Fruit fly (Drosophila melanogaster) whole organism, embryonic: ENCODE results near the gene CG43998.
A peak's percentile ranks its signal among the peaks of the same experiment; 100 is the strongest.

ENCODE experiments used
- Asciz ChIP-seq: fragments of 200-800 bp; sonication (Bioruptor generic); optimal IDR thresholded peaks from 2 replicates; lab custom pipeline; 2017; ENCODE audit warnings: missing biosample characterization, mild to moderate bottlenecking, missing genetic modification characterization, missing genetic modification reagents
- Awh ChIP-seq: fragments of 200-800 bp; sonication (Bioruptor generic); IDR thresholded peaks from 2 replicates; pipeline ENCODE4, ENCODE4 v1.3.6; 2022; ENCODE audit warnings: missing biosample characterization, missing genetic modification characterization
- B-H1 ChIP-seq: fragments of 200-800 bp; sonication (Bioruptor generic); IDR thresholded peaks from 3 replicates; pipeline ENCODE4 v1.3.6; 2022; ENCODE audit warnings: missing biosample characterization, missing genetic modification characterization
- BEAF-32 ChIP-seq: fragments of 200-800 bp; sonication (Bioruptor generic); optimal IDR thresholded peaks from 3 replicates; lab custom pipeline; 2017; ENCODE audit warnings: missing biosample characterization, missing genetic modification characterization, mild to moderate bottlenecking, moderate library complexity, missing genetic modification reagents
- CG10462 ChIP-seq: fragments of 200-800 bp; sonication (Bioruptor generic); optimal IDR thresholded peaks from 2 replicates; lab custom pipeline; 2016; ENCODE audit warnings: missing biosample characterization, missing genetic modification characterization
- CG10654 ChIP-seq: fragments of 200-800 bp; sonication (Bioruptor generic); optimal IDR thresholded peaks from 2 replicates; lab custom pipeline; 2016; ENCODE audit warnings: missing biosample characterization, missing genetic modification characterization
- CG10979 ChIP-seq: fragments of 200-800 bp; sonication (Bioruptor generic); optimal IDR thresholded peaks from 2 replicates; lab custom pipeline; 2018; ENCODE audit warnings: missing biosample characterization, mild to moderate bottlenecking, missing genetic modification characterization, moderate library complexity
- CG12744 ChIP-seq: fragments of 200-800 bp; sonication (Bioruptor generic); optimal IDR thresholded peaks from 2 replicates; lab custom pipeline; 2016; ENCODE audit warnings: missing biosample characterization, missing genetic modification characterization
- CG13287 ChIP-seq: fragments of 200-800 bp; sonication (Bioruptor generic); IDR thresholded peaks from 2 replicates; pipeline ENCODE4 v1.3.6; 2022; ENCODE audit warnings: missing biosample characterization, missing genetic modification characterization; ENCODE audit not compliant: partially characterized antibody
- CG14014 ChIP-seq: fragments of 200-800 bp; sonication (Bioruptor generic); IDR thresholded peaks from 2 replicates; pipeline ENCODE4 v1.3.6; 2022; ENCODE audit warnings: missing biosample characterization, missing genetic modification characterization
- CG15269 ChIP-seq: fragments of 200-800 bp; sonication (Bioruptor generic); optimal IDR thresholded peaks from 2 replicates; lab custom pipeline; 2018; ENCODE audit warnings: missing biosample characterization, mild to moderate bottlenecking, missing genetic modification characterization, moderate library complexity
- CG17568 ChIP-seq: fragments of 200-800 bp; sonication (Bioruptor generic); optimal IDR thresholded peaks from 2 replicates; lab custom pipeline; 2018; ENCODE audit warnings: missing biosample characterization, mild to moderate bottlenecking, missing genetic modification characterization, moderate library complexity
- CG2889 ChIP-seq: fragments of 200-800 bp; sonication (Bioruptor generic); IDR thresholded peaks from 3 replicates; pipeline ENCODE4 v1.3.6; 2022; ENCODE audit warnings: missing biosample characterization, missing genetic modification characterization
- CG34224 ChIP-seq: fragments of 200-800 bp; sonication (Bioruptor generic); IDR thresholded peaks from 3 replicates; pipeline ENCODE4 v1.3.6; 2022; ENCODE audit warnings: missing biosample characterization, missing genetic modification characterization; ENCODE audit not compliant: partially characterized antibody
- CG4360 ChIP-seq: fragments of 200-800 bp; sonication (Bioruptor generic); IDR thresholded peaks from 2 replicates; pipeline ENCODE4 v1.3.6; 2022; ENCODE audit warnings: missing biosample characterization, missing genetic modification characterization
- CG6272 ChIP-seq: fragments of 200-800 bp; sonication (Bioruptor generic); IDR thresholded peaks from 2 replicates; pipeline ENCODE4 v1.3.6; 2022; ENCODE audit warnings: missing biosample characterization, missing genetic modification characterization
- CG7372 ChIP-seq: fragments of 200-800 bp; sonication (Bioruptor generic); IDR thresholded peaks from 2 replicates; pipeline ENCODE4 v1.3.6; 2022; ENCODE audit warnings: missing biosample characterization, missing genetic modification characterization
- CG8765 ChIP-seq: fragments of 200-800 bp; sonication (Bioruptor generic); IDR thresholded peaks from 2 replicates; pipeline ENCODE4 v1.3.6; 2022; ENCODE audit warnings: missing biosample characterization, missing genetic modification characterization
- CG8944 ChIP-seq: fragments of 200-800 bp; sonication (Bioruptor generic); optimal IDR thresholded peaks from 3 replicates; lab custom pipeline; 2016; ENCODE audit warnings: missing biosample characterization, missing genetic modification characterization
- Camta ChIP-seq: fragments of 200-800 bp; sonication (Bioruptor generic); optimal IDR thresholded peaks from 2 replicates; lab custom pipeline; 2016; ENCODE audit warnings: missing biosample characterization, missing genetic modification characterization
- H15 ChIP-seq: fragments of 200-800 bp; sonication (Bioruptor generic); IDR thresholded peaks from 3 replicates; pipeline ENCODE4 v1.3.6; 2022; ENCODE audit warnings: missing biosample characterization, missing genetic modification characterization
- HmgD ChIP-seq: fragments of 200-800 bp; sonication (Bioruptor generic); optimal IDR thresholded peaks from 3 replicates; lab custom pipeline; 2016; ENCODE audit warnings: missing biosample characterization, missing genetic modification characterization
- Hr78 ChIP-seq, 2 experiments: fragments of 200-800 bp in 1 of 2; fragments of >200 bp in 1 of 2; sonication (Bioruptor generic) in 1 of 2; optimal IDR thresholded peaks; 2 replicates each; lab custom pipeline; 2017 to 2019; ENCODE audit warnings: missing biosample characterization in 2 of 2, missing genetic modification characterization in 2 of 2, mild to moderate bottlenecking in 1 of 2, moderate library complexity in 1 of 2
- Hsf ChIP-seq: fragments of 200-800 bp; sonication (Bioruptor generic); optimal IDR thresholded peaks from 3 replicates; lab custom pipeline; 2016; ENCODE audit warnings: missing biosample characterization, missing genetic modification characterization
- Med ChIP-seq: fragments of 200-800 bp; sonication (Bioruptor generic); peaks from one replicate; lab custom pipeline; 2016; ENCODE audit warnings: missing biosample characterization, missing genetic modification characterization, mild to moderate bottlenecking, inconsistent platforms, moderate library complexity
- Mrtf ChIP-seq: fragments of 200-800 bp; sonication (Bioruptor generic); IDR thresholded peaks from 3 replicates; pipeline ENCODE4 v1.3.6; 2022; ENCODE audit warnings: missing biosample characterization, missing genetic modification characterization
- NfI ChIP-seq: fragments of 200-800 bp; sonication (Bioruptor generic); optimal IDR thresholded peaks from 3 replicates; lab custom pipeline; 2018; ENCODE audit warnings: missing biosample characterization, mild to moderate bottlenecking, missing genetic modification characterization, moderate library complexity
- Rx ChIP-seq: fragments of 200-800 bp; sonication (Bioruptor generic); IDR thresholded peaks from 2 replicates; pipeline ENCODE4 v1.3.6; 2022; ENCODE audit warnings: missing biosample characterization, missing genetic modification characterization
- Vsx1 ChIP-seq: fragments of 200-800 bp; sonication (Bioruptor generic); optimal IDR thresholded peaks from 2 replicates; lab custom pipeline; 2017; ENCODE audit warnings: missing biosample characterization, mild to moderate bottlenecking, missing genetic modification characterization, missing genetic modification reagents
- cad ChIP-seq: fragments of >200 bp; optimal IDR thresholded peaks from 2 replicates; lab custom pipeline; 2017; ENCODE audit warnings: missing biosample characterization, missing genetic modification characterization
- cas ChIP-seq: fragments of 200-800 bp; sonication (Bioruptor generic); IDR thresholded peaks from 2 replicates; pipeline ENCODE4 v1.3.6; 2022; ENCODE audit warnings: missing biosample characterization, missing genetic modification characterization
- caup ChIP-seq: fragments of 200-800 bp; sonication (Bioruptor generic); optimal IDR thresholded peaks from 3 replicates; lab custom pipeline; 2017; ENCODE audit warnings: missing biosample characterization, mild to moderate bottlenecking, missing genetic modification characterization, moderate library complexity; ENCODE audit not compliant: severe bottlenecking
- cwo ChIP-seq: fragments of 200-800 bp; sonication (Bioruptor generic); optimal IDR thresholded peaks from 3 replicates; lab custom pipeline; 2017; ENCODE audit warnings: missing biosample characterization, missing genetic modification characterization, mild to moderate bottlenecking, moderate library complexity, missing genetic modification reagents
- da ChIP-seq: fragments of 200-800 bp; sonication (Bioruptor generic); optimal IDR thresholded peaks from 2 replicates; lab custom pipeline; 2016; ENCODE audit warnings: missing biosample characterization, missing genetic modification characterization
- dan ChIP-seq: fragments of 200-800 bp; sonication (Bioruptor generic); IDR thresholded peaks from 2 replicates; pipeline ENCODE4 v1.3.6; 2022; ENCODE audit warnings: missing biosample characterization, missing genetic modification characterization
- danr ChIP-seq: fragments of 200-800 bp; sonication (Bioruptor generic); IDR thresholded peaks from 2 replicates; pipeline ENCODE4 v1.3.6; 2022; ENCODE audit warnings: missing biosample characterization, missing genetic modification characterization
- esg ChIP-seq: fragments of 200-800 bp; sonication (Bioruptor generic); conservative IDR thresholded peaks from 2 replicates; pipeline ENCODE4 v1.3.6; 2022; ENCODE audit warnings: missing biosample characterization, missing genetic modification characterization
- fd64A ChIP-seq: fragments of 200-800 bp; sonication (Bioruptor generic); optimal IDR thresholded peaks from 3 replicates; lab custom pipeline; 2018; ENCODE audit warnings: missing biosample characterization, mild to moderate bottlenecking, missing genetic modification characterization
- fd96Cb ChIP-seq: fragments of 200-800 bp; sonication (Bioruptor generic); optimal IDR thresholded peaks from 2 replicates; lab custom pipeline; 2018; ENCODE audit warnings: missing biosample characterization, mild to moderate bottlenecking, missing genetic modification characterization, moderate library complexity
- gro ChIP-seq: fragments of 200-800 bp; sonication (Bioruptor generic); optimal IDR thresholded peaks from 2 replicates; lab custom pipeline; 2016; ENCODE audit warnings: missing biosample characterization, missing genetic modification characterization
- kni ChIP-seq: fragments of 200-800 bp; sonication (Bioruptor generic); optimal IDR thresholded peaks from 3 replicates; lab custom pipeline; 2017; ENCODE audit warnings: mild to moderate bottlenecking, missing biosample characterization, missing genetic modification reagents, missing genetic modification characterization
- luna ChIP-seq: fragments of 200-800 bp; sonication (Bioruptor generic); optimal IDR thresholded peaks from 2 replicates; lab custom pipeline; 2016; ENCODE audit warnings: missing biosample characterization, missing genetic modification characterization
- nerfin-1 ChIP-seq: fragments of 200-800 bp; sonication (Bioruptor generic); optimal IDR thresholded peaks from 3 replicates; lab custom pipeline; 2019; ENCODE audit warnings: missing biosample characterization, mild to moderate bottlenecking, missing genetic modification characterization, moderate library complexity
- odd ChIP-seq: fragments of 200-800 bp; sonication (Bioruptor generic); optimal IDR thresholded peaks from 2 replicates; lab custom pipeline; 2017; ENCODE audit warnings: missing biosample characterization, mild to moderate bottlenecking, missing genetic modification characterization
- p53 ChIP-seq: fragments of 200-800 bp; sonication (Bioruptor generic); optimal IDR thresholded peaks from 2 replicates; lab custom pipeline; 2016; ENCODE audit warnings: missing biosample characterization, missing genetic modification characterization
- peb ChIP-seq: fragments of 200-800 bp; sonication (Bioruptor generic); IDR thresholded peaks from 2 replicates; pipeline ENCODE4 v1.3.6; 2022; ENCODE audit warnings: missing biosample characterization, missing genetic modification characterization
- rib ChIP-seq: fragments of 200-800 bp; sonication (Bioruptor generic); IDR thresholded peaks from 2 replicates; pipeline ENCODE4 v1.3.6; 2022; ENCODE audit warnings: missing biosample characterization, missing genetic modification characterization
- row ChIP-seq: fragments of 200-800 bp; sonication (Bioruptor generic); IDR thresholded peaks from 3 replicates; pipeline ENCODE4 v1.3.6; 2022; ENCODE audit warnings: missing biosample characterization, missing genetic modification characterization

CG43998 gene

DNA sequence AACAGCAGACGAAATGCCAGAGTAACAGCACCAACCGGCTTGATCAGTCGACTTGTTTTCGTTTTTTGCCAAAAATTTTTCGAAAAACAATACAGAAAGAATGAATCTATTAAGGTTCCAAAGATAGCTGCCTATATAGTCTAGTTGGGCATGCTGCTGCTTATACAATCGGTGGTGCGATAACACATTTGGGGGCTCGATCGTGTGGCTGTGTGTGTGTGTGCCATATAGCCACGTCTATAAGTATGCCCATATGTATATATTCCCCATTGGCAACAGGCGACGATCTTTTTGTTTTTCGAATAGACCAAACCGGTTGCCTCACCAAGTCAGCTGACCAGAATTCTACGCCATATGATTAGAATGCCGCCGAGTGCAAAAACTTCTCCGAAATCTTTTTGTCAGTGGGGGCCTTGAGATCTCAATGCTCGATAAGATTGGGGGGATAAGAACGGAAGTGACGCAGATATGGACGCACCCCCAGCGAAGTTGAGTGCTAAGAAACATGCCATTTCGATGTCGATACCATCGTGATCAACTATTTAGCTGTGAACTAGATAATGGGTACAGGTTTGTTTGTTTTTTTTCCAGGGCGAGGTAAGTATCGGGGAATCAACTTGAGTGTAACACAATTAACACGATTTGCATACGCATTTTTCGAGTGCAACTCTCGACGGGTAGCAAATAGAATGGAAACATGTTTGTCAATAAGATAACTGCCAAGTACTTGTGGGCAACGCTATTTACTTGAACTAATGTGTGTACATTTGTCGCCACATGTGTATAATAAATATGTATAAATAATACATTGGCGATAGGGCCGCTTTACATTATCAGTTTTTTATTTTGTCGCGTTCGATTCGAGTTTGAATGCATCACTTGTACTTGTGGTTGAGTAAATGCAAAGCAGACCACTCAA is 11.4 kb upstream of the CG43998 start (continued):
- TF ChIP-seq CG17568 (GFP tag; lab: Kevin White, UChicago) (peak; percentile 94), B-H1 (GFP tag; lab: Robert Waterston, UW) (peak; percentile 63; the same call in 2 of the 3 replicates), row (GFP tag; lab: Robert Waterston, UW) (no peak), CG13287 (GFP tag; lab: Robert Waterston, UW) (no peak), fd64A (GFP tag; lab: Kevin White, UChicago) (peak; percentile 97), danr (GFP tag; lab: Robert Waterston, UW) (peak; percentile 76), BEAF-32 (GFP tag; lab: Kevin White, UChicago) (no peak), odd (peak; percentile 85), da (GFP tag; lab: Kevin White, UChicago) (no peak), CG7372 (GFP tag; lab: Robert Waterston, UW) (peak; percentile 38; the same call in 1 of the 2 replicates), NfI (peak; percentile 50), CG15269 (peak; percentile 64), CG2889 (peak; percentile 43; the same call in 1 of the 3 replicates), Med (GFP tag; lab: Kevin White, UChicago) (peak; percentile 91), peb (GFP tag; lab: Robert Waterston, UW) (peak; percentile 66), Asciz (GFP tag; lab: Kevin White, UChicago) (peak; percentile 97), luna (GFP tag; lab: Kevin White, UChicago) (no peak), CG4360 (GFP tag; lab: Robert Waterston, UW) (peak; percentile 77), Mrtf (GFP tag; lab: Robert Waterston, UW) (peak; percentile 43; the same call in 1 of the 3 replicates), rib (GFP tag; lab: Robert Waterston, UW) (peak; percentile 71), dan (GFP tag; lab: Robert Waterston, UW) (no peak), CG10462 (GFP tag; lab: Kevin White, UChicago) (peak; percentile 69), Camta (GFP tag; lab: Kevin White, UChicago) (peak; percentile 70), nerfin-1 (tag; lab: Kevin White, UChicago) (peak; percentile 82), Hr78 (GFP tag; optimal IDR thresholded peaks at IDR 0.05; lab: Kevin White, UChicago) (peak in 1 of 2 experiments; percentile 59), H15 (GFP tag; lab: Robert Waterston, UW) (peak; percentile 66), cwo (GFP tag; lab: Kevin White, UChicago) (peak; percentile 40), cas (peak; percentile 40; the same call in 1 of the 2 replicates), CG14014 (peak; percentile 91; the same call in 1 of the 2 replicates), kni (peak; percentile 98), CG8944 (peak; percentile 19), gro (GFP tag; lab: Kevin White, UChicago) (no peak), Rx (GFP tag; lab: Robert Waterston, UW) (no peak), caup (GFP tag; lab: Kevin White, UChicago) (peak; percentile 88), CG34224 (GFP tag; lab: Robert Waterston, UW) (0 out of 3 replicates have a peak, but pooled peaks have one; percentile 21), cad (GFP tag; lab: Kevin White, UChicago) (no peak), p53 (GFP tag; lab: Kevin White, UChicago) (no peak), fd96Cb (tag; lab: Kevin White, UChicago) (peak; percentile 61), CG6272 (GFP tag; lab: Robert Waterston, UW) (no peak), CG10654 (GFP tag; lab: Kevin White, UChicago) (peak; percentile 76), CG12744 (peak; percentile 70), HmgD (GFP tag; lab: Kevin White, UChicago) (no peak), CG8765 (GFP tag; lab: Robert Waterston, UW) (no peak), CG10979 (tag; lab: Kevin White, UChicago) (peak; percentile 57), Vsx1 (GFP tag; lab: Kevin White, UChicago) (peak; percentile 95), esg (no peak), Awh (GFP tag; lab: Robert Waterston, UW) (peak; percentile 92), Hsf (peak; percentile 67)
